Worm (Caenorhabditis elegans): ENCODE measurements around the gene let-92.
A peak's percentile ranks its signal among the peaks of the same experiment; 100 is the strongest.

The let-92 gene

ce11 chrIV:11857159-11857565 lies 1.1 kb upstream of the let-92 start (continued):
- TF ChIP-seq sem-4 (tag; optimal IDR thresholded peaks at IDR 0.05) = no peak
- TF ChIP-seq ztf-11 (tag; optimal IDR thresholded peaks at IDR 0.05) = no peak
- no peak for TF ChIP-seq nhr-77 (tag; optimal IDR thresholded peaks at IDR 0.05)
- TF ChIP-seq nhr-129 (tag; optimal IDR thresholded peaks at IDR 0.05) = peak; percentile 94
- TF ChIP-seq nhr-23 (tag; optimal IDR thresholded peaks at IDR 0.05) = no peak
- no peak for TF ChIP-seq gmeb-1 (tag; optimal IDR thresholded peaks at IDR 0.05)
- peak; percentile 77 for TF ChIP-seq lin-13 (GFP tag; optimal IDR thresholded peaks at IDR 0.05)
- peak; percentile 72 for TF ChIP-seq sma-9 (GFP tag; optimal IDR thresholded peaks at IDR 0.05)
- TF ChIP-seq sma-9 (tag; optimal IDR thresholded peaks at IDR 0.05) = no peak
- no peak for TF ChIP-seq ZK546.5 (tag; optimal IDR thresholded peaks at IDR 0.05)
- TF ChIP-seq dmd-4 (tag; optimal IDR thresholded peaks at IDR 0.05) = no peak
- TF ChIP-seq crh-2 (tag; optimal IDR thresholded peaks at IDR 0.05) = peak; percentile 58
- TF ChIP-seq sma-3 (GFP tag; optimal IDR thresholded peaks at IDR 0.05) = peak; percentile 26
- peak; percentile 93 for TF ChIP-seq unc-55 (GFP tag; optimal IDR thresholded peaks at IDR 0.05)
- TF ChIP-seq nhr-12 (tag; optimal IDR thresholded peaks at IDR 0.05) = no peak
- peak; percentile 2 for TF ChIP-seq nhr-25 (tag; optimal IDR thresholded peaks at IDR 0.05)

- peak; percentile 15 for TF ChIP-seq nhr-25 (tag; optimal IDR thresholded peaks at IDR 0.05)
- TF ChIP-seq elt-3 (tag; optimal IDR thresholded peaks at IDR 0.05) = no peak
- TF ChIP-seq snpc-4 (tag; optimal IDR thresholded peaks at IDR 0.05) = no peak
- no peak for TF ChIP-seq skn-1 (tag; optimal IDR thresholded peaks at IDR 0.05)
- peak; percentile 8 for TF ChIP-seq blmp-1 (tag; optimal IDR thresholded peaks at IDR 0.05; ENCODE audit: insufficient read depth)
- peak; percentile 10 for TF ChIP-seq nhr-21 (tag; optimal IDR thresholded peaks at IDR 0.05)
- TF ChIP-seq lin-13 (GFP tag; optimal IDR thresholded peaks at IDR 0.05) = no peak
- TF ChIP-seq egl-27 (tag; optimal IDR thresholded peaks at IDR 0.05) = no peak
- no peak for TF ChIP-seq ceh-82 (tag; optimal IDR thresholded peaks at IDR 0.05)
- TF ChIP-seq unc-55 (GFP tag; optimal IDR thresholded peaks at IDR 0.05) = peak; percentile 49
- no peak for TF ChIP-seq ztf-1 (GFP tag; conservative IDR thresholded peaks at IDR 0.05)
- TF ChIP-seq aly-2 (tag; optimal IDR thresholded peaks at IDR 0.05) = no peak
- TF ChIP-seq ZK546.5 (tag; optimal IDR thresholded peaks at IDR 0.05) = no peak
- peak; percentile 24 for TF ChIP-seq crh-2 (tag; optimal IDR thresholded peaks at IDR 0.05)
These were observed 1.9 kb downstream of the let-92 start, which contains the start of gene mob-1 for ce11 chrIV:11859995-11860605. Gene mob-1, plus strand, starts transcription at chrIV:11860555.

ce11 chrIV:11863428-11863827 lies 5.2 kb downstream of the let-92 start:
- TF ChIP-seq nhr-11 (tag; optimal IDR thresholded peaks at IDR 0.05) = no peak
- TF ChIP-seq unc-39 (tag; optimal IDR thresholded peaks at IDR 0.05) = no peak
- peak; percentile 42 for TF ChIP-seq fos-1 (tag; optimal IDR thresholded peaks at IDR 0.05)
- peak; percentile 12 for TF ChIP-seq F13H6.1 (tag; optimal IDR thresholded peaks at IDR 0.05)
- peak; percentile 2 for TF ChIP-seq C34F6.9 (tag; optimal IDR thresholded peaks at IDR 0.05)

ce11 chrIV:11864226-11864625 lies 6.0 kb downstream of the let-92 start, which contains the start of gene trpa-1:
Gene trpa-1, plus strand, starts transcription at chrIV:11864526.
- TF ChIP-seq sem-4 (tag; optimal IDR thresholded peaks at IDR 0.05) = no peak
- TF ChIP-seq C34F6.9 (tag; optimal IDR thresholded peaks at IDR 0.05) = no peak
- TF ChIP-seq nhr-25 (tag; optimal IDR thresholded peaks at IDR 0.05) = no peak

ce11 chrIV:11867652-11868232 lies 9.5 kb downstream of the let-92 start:
- no peak for TF ChIP-seq unc-55 (GFP tag; optimal IDR thresholded peaks at IDR 0.05)
- TF ChIP-seq mdl-1 (tag; optimal IDR thresholded peaks at IDR 0.05) = no peak
- no peak for TF ChIP-seq nhr-12 (tag; optimal IDR thresholded peaks at IDR 0.05)
- no peak for TF ChIP-seq ZK546.5 (tag; optimal IDR thresholded peaks at IDR 0.05)
- TF ChIP-seq crh-2 (tag; optimal IDR thresholded peaks at IDR 0.05) = no peak
- TF ChIP-seq blmp-1 (tag; optimal IDR thresholded peaks at IDR 0.05; ENCODE audit: insufficient read depth) = no peak
- no peak for TF ChIP-seq sem-4 (tag; optimal IDR thresholded peaks at IDR 0.05)
- TF ChIP-seq nhr-6 (tag; optimal IDR thresholded peaks at IDR 0.05) = no peak
- TF ChIP-seq ceh-82 (tag; optimal IDR thresholded peaks at IDR 0.05) = no peak
- no peak for TF ChIP-seq snpc-4 (tag; optimal IDR thresholded peaks at IDR 0.05)
- TF ChIP-seq sma-3 (GFP tag; optimal IDR thresholded peaks at IDR 0.05) = no peak
- no peak for TF ChIP-seq ztf-11 (tag; optimal IDR thresholded peaks at IDR 0.05)
- no peak for TF ChIP-seq zag-1 (tag; optimal IDR thresholded peaks at IDR 0.05)
- no peak for TF ChIP-seq sma-9 (GFP tag; optimal IDR thresholded peaks at IDR 0.05)
- TF ChIP-seq sma-9 (tag; optimal IDR thresholded peaks at IDR 0.05) = no peak
- no peak for TF ChIP-seq mab-5 (tag; optimal IDR thresholded peaks at IDR 0.05)
- no peak for TF ChIP-seq F13H6.1 (tag; optimal IDR thresholded peaks at IDR 0.05)
- TF ChIP-seq Y55F3AM.14 (GFP tag; optimal IDR thresholded peaks at IDR 0.05) = no peak
- no peak for TF ChIP-seq lin-11 (tag; optimal IDR thresholded peaks at IDR 0.05)
- no peak for TF ChIP-seq nhr-129 (tag; optimal IDR thresholded peaks at IDR 0.05)
